Worm (Caenorhabditis elegans) whole organism, mixed stage, embryonic: ENCODE results near the gene F37B12.3.

Experiments
- elt-1 ChIP-seq: sonication (generic microtip); optimal IDR thresholded peaks from 2 replicates; lab custom pipeline; 2017; ENCODE audit warnings: missing genetic modification characterization, mild to moderate bottlenecking, missing compliant biosample characterization, antibody characterized with exemption, moderate library complexity, borderline replicate concordance; ENCODE audit not compliant: insufficient read depth
- elt-3 ChIP-seq: fragments of 150-350 bp; optimal IDR thresholded peaks from 2 replicates; lab custom pipeline; 2014; ENCODE audit warnings: missing biosample characterization, missing genetic modification characterization
- lin-13 ChIP-seq: fragments of 150-350 bp; optimal IDR thresholded peaks from 2 replicates; lab custom pipeline; 2014; ENCODE audit warnings: missing biosample characterization, missing genetic modification characterization
- mep-1 ChIP-seq: fragments of 150-350 bp; optimal IDR thresholded peaks from 2 replicates; lab custom pipeline; 2017; ENCODE audit warnings: missing biosample characterization, missing genetic modification reagents, missing genetic modification characterization, inconsistent platforms
- nhr-76 ChIP-seq: sonication (generic microtip); optimal IDR thresholded peaks from 2 replicates; lab custom pipeline; 2017; ENCODE audit warnings: missing biosample characterization, missing genetic modification characterization
- pha-4 ChIP-seq: fragments of 150-350 bp; optimal IDR thresholded peaks from 2 replicates; lab custom pipeline; 2018; ENCODE audit warnings: missing biosample characterization, missing genetic modification reagents, missing genetic modification characterization
- snpc-4 ChIP-seq: fragments of 150-350 bp; optimal IDR thresholded peaks from 2 replicates; lab custom pipeline; 2014; ENCODE audit warnings: missing biosample characterization, missing genetic modification characterization
- sptf-1 ChIP-seq: sonication (generic microtip); optimal IDR thresholded peaks from 2 replicates; lab custom pipeline; 2017; ENCODE audit warnings: mild to moderate bottlenecking, missing genetic modification characterization, moderate library complexity, missing compliant biosample characterization
- unc-62 ChIP-seq: fragments of 150-350 bp; optimal IDR thresholded peaks from 2 replicates; lab custom pipeline; 2014; ENCODE audit warnings: missing biosample characterization, missing genetic modification reagents, missing genetic modification characterization
- ztf-11 ChIP-seq: fragments of 150-350 bp; optimal IDR thresholded peaks from 2 replicates; lab custom pipeline; 2014; ENCODE audit warnings: missing biosample characterization, missing genetic modification characterization

- TF ChIP-seq sptf-1 (tag; lab: Kevin White, UChicago) = no peak
- no peak for TF ChIP-seq pha-4 (tag; lab: Kevin White, UChicago)
- no peak for TF ChIP-seq lin-13
- no peak for TF ChIP-seq mep-1 (tag; lab: Kevin White, UChicago)
- no peak for TF ChIP-seq elt-3 (tag; lab: Kevin White, UChicago)
- no peak for TF ChIP-seq nhr-76 (tag; lab: Kevin White, UChicago)
- no peak for TF ChIP-seq unc-62 (GFP tag; lab: Kevin White, UChicago)
- no peak for TF ChIP-seq ztf-11 (tag; lab: Kevin White, UChicago)
- no peak for TF ChIP-seq snpc-4 (tag; lab: Kevin White, UChicago)
- TF ChIP-seq elt-1 = no peak
These were observed at the start of gene F37B12.3 for ce11 chrII:9041306-9041705.
